Fruit fly (Drosophila melanogaster): ENCODE data around the gene CG3513.

- no peak for TF ChIP-seq salr (GFP tag; optimal IDR thresholded peaks at IDR 0.05)
- TF ChIP-seq Smox (GFP tag; optimal IDR thresholded peaks at IDR 0.05), result no peak
- no peak for TF ChIP-seq fd85E (GFP tag; optimal IDR thresholded peaks at IDR 0.05)
- no peak for TF ChIP-seq Eip93F (GFP tag; optimal IDR thresholded peaks at IDR 0.05)
Observed at dm6 chr2L:3669034-3669433, 23.9 kb downstream of the CG3513 start, which contains the start of gene Sfp24Bd.

Data from whole organism, prepupa.